Fruit fly (Drosophila melanogaster): ENCODE results near the gene CG18809.

Gene CG18809

DNA sequence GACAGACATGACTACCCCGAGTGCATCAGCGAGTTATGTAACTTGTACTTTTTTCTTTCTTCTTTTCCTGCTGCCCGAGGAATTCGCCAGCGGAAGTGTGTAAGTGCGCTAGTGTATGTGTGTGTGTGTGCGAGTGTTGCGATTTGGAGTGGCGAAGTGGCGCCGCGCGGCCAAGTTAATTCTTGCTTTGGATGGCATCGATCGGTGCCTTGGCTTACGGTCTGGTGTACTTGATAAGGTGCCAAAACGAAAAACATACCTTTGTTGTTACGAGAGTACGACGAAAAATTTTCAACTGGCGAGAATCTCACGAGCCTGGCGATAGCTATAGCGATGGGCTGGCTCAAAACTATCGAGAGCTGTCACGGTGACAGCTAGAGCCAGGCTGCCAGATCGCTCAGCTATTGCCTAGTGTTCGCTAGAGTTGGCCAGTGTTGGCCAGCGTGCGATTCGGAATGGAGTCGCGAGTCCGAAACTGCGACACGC is at the start of gene CG18809, which contains the start of the genes COX6B, CG33932 and Rpp20 (continued):
- TF ChIP-seq Awh (GFP tag; IDR thresholded peaks at IDR 0.05) (peak; percentile 35; the same call in 1 of the 2 replicates), Deaf1 (tag; optimal IDR thresholded peaks at IDR 0.05) (peak; percentile 59), CG8281 (tag; optimal IDR thresholded peaks at IDR 0.05) (no peak), zen (tag; optimal IDR thresholded peaks at IDR 0.05) (peak; percentile 45), Six4 (GFP tag; optimal IDR thresholded peaks at IDR 0.05) (no peak), corto (GFP tag; optimal IDR thresholded peaks at IDR 0.05) (no peak), pho (GFP tag; optimal IDR thresholded peaks at IDR 0.05) (peak; percentile 83), CG10274 (GFP tag; optimal IDR thresholded peaks at IDR 0.05) (no peak), row (GFP tag; IDR thresholded peaks at IDR 0.05) (peak; percentile 68), CG15601 (tag; optimal IDR thresholded peaks at IDR 0.05) (peak; percentile 57), ham (GFP tag; IDR thresholded peaks at IDR 0.05) (no peak), Oaz (GFP tag; IDR thresholded peaks at IDR 0.05) (no peak), CG10462 (GFP tag; optimal IDR thresholded peaks at IDR 0.05) (peak; percentile 9), lov (optimal IDR thresholded peaks at IDR 0.05) (no peak), lov (GFP tag; IDR thresholded peaks at IDR 0.05) (0 out of 3 replicates have a peak, but pooled peaks have one; percentile 35), CG3726 (GFP tag; IDR thresholded peaks at IDR 0.05) (no peak), Hey (tag; optimal IDR thresholded peaks at IDR 0.05) (peak; percentile 46), CG10147 (GFP tag; optimal IDR thresholded peaks at IDR 0.05) (peak; percentile 11), CG34422 (GFP tag; IDR thresholded peaks at IDR 0.05) (peak; percentile 80), shn (GFP tag; optimal IDR thresholded peaks at IDR 0.05) (peak; percentile 67), stwl (tag; optimal IDR thresholded peaks at IDR 0.05) (peak; percentile 78), E2f2 (GFP tag; IDR thresholded peaks at IDR 0.05) (peak; percentile 60), tx (GFP tag; optimal IDR thresholded peaks at IDR 0.05) (peak; percentile 62), tup (GFP tag; optimal IDR thresholded peaks at IDR 0.05) (no peak), CG3995 (GFP tag; optimal IDR thresholded peaks at IDR 0.05) (peak; percentile 93), Nf-YA (GFP tag; IDR thresholded peaks at IDR 0.05) (0 out of 2 replicates have a peak, but pooled peaks have one; percentile 18), knrl (GFP tag; IDR thresholded peaks at IDR 0.05; ENCODE audit: partially characterized antibody) (peak; percentile 96), nerfin-2 (GFP tag; IDR thresholded peaks at IDR 0.05; ENCODE audit: partially characterized antibody) (peak; percentile 90), Doc3 (GFP tag; IDR thresholded peaks at IDR 0.05; ENCODE audit: partially characterized antibody) (peak; percentile 74), yki (optimal IDR thresholded peaks at IDR 0.05) (no peak), Fer1 (GFP tag; optimal IDR thresholded peaks at IDR 0.05) (peak; percentile 75)

DNA sequence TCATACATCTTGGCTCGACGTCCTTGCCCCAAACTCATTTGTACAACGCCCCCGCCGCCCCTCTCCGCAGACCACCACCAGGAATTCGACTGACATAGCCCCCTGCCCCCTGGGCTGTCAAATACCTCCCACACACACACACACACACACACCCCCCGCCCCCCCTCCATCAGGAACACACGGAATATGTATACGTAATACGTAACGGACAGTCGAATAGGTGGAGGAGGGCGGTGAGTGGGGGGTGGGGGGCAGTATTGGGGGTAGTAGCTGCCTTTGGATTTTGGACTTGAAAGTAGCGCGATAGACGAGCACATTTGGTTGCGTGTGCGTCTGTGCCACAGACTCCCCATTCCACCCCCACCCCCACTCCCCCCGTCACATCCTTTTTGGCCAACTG is 48.4 kb upstream of the CG18809 start:
- TF ChIP-seq Hey (tag; optimal IDR thresholded peaks at IDR 0.05): peak; percentile 32
- TF ChIP-seq CG8290 (GFP tag; optimal IDR thresholded peaks at IDR 0.05): no peak
- TF ChIP-seq CG8290 (tag; optimal IDR thresholded peaks at IDR 0.05): peak in 1 of 2 experiments; percentile 16
- peak; percentile 40 for TF ChIP-seq CG13894 (tag; optimal IDR thresholded peaks at IDR 0.05)
- TF ChIP-seq Mad (GFP tag; optimal IDR thresholded peaks at IDR 0.05): no peak
- TF ChIP-seq CG32767 (GFP tag; IDR thresholded peaks at IDR 0.05): 0 out of 2 replicates have a peak, but pooled peaks have one; percentile 34
- peak; percentile 26 for TF ChIP-seq cg (GFP tag; optimal IDR thresholded peaks at IDR 0.05)
- TF ChIP-seq sd (tag; optimal IDR thresholded peaks at IDR 0.05): peak; percentile 29
- TF ChIP-seq CG15073 (GFP tag; optimal IDR thresholded peaks at IDR 0.05): no peak
- 0 out of 2 replicates have a peak, but pooled peaks have one; percentile 9 for TF ChIP-seq Bgb (GFP tag; IDR thresholded peaks at IDR 0.05; ENCODE audit: partially characterized antibody)
- TF ChIP-seq crol (GFP tag; IDR thresholded peaks at IDR 0.05): peak; percentile 93
- peak; percentile 32; the same call in 1 of the 2 replicates for TF ChIP-seq Rfx (GFP tag; IDR thresholded peaks at IDR 0.05)
- TF ChIP-seq Atf-2 (GFP tag; optimal IDR thresholded peaks at IDR 0.05): no peak
- TF ChIP-seq CG2202 (tag; optimal IDR thresholded peaks at IDR 0.05): no peak
- TF ChIP-seq abd-A (tag; optimal IDR thresholded peaks at IDR 0.05): peak; percentile 95

Measured in whole organism, embryonic.